Fruit fly (Drosophila melanogaster) whole organism: ENCODE results near the gene CG5708.

Experiments
- CG8478 ChIP-seq: fragments of >200 bp; optimal IDR thresholded peaks from 2 replicates; lab custom pipeline; 2018; ENCODE audit warnings: inconsistent platforms
- Dll ChIP-seq: fragments of >200 bp; optimal IDR thresholded peaks from 2 replicates; lab custom pipeline; 2017
- EcR ChIP-seq, 2 experiments: fragments of >200 bp; optimal IDR thresholded peaks; 2 replicates each; lab custom pipeline; 2017; ENCODE audit warnings: missing biosample characterization in 2 of 2, missing genetic modification characterization in 2 of 2, missing genetic modification reagents in 2 of 2
- pan ChIP-seq: fragments of >200 bp; optimal IDR thresholded peaks from 2 replicates; lab custom pipeline; 2017
- psq ChIP-seq: fragments of >200 bp; optimal IDR thresholded peaks from 2 replicates; lab custom pipeline; 2017
- usp ChIP-seq: fragments of >200 bp; optimal IDR thresholded peaks from 2 replicates; lab custom pipeline; 2017; ENCODE audit warnings: missing biosample characterization, missing genetic modification characterization, mixed read lengths

The CG5708 gene

dm6 chr2L:10206633-10207162, 19.9 kb downstream of the CG5708 start, which contains the start of gene Snx17:
Snx17 (minus strand) TSS chr2L:10206961.
- no peak for TF ChIP-seq Dll (lab: Kevin White, UChicago)
- TF ChIP-seq usp (GFP tag; lab: Kevin White, UChicago), result no peak
- no peak for TF ChIP-seq EcR (GFP tag; optimal IDR thresholded peaks at IDR 0.05; lab: Kevin White, UChicago)
- no peak for TF ChIP-seq pan (lab: Kevin White, UChicago)
- no peak for TF ChIP-seq CG8478
- no peak for TF ChIP-seq psq (lab: Kevin White, UChicago)

DNA sequence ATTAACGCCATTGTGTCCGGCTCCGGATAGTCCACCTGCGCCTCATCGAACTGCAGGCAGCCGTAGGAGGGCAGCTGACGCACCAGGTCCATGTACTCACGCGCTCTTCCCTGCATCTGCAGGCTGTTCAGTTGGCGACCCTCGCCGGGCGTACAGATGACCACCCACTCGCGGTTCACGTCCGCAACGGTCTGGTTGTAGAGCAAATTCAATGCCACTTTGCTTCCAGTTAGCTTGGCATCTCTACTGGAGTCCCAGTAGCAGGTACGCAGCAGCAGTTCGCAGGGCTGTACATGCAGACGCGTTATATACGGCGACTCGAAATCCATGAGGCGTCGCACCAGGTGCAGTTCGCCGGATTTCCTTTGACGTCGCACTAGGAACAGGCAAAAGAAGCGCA, 20.7 kb downstream of the CG5708 start:
- TF ChIP-seq Dll (lab: Kevin White, UChicago) (no peak), usp (GFP tag; lab: Kevin White, UChicago) (no peak), pan (lab: Kevin White, UChicago) (no peak), EcR (GFP tag; optimal IDR thresholded peaks at IDR 0.05; lab: Kevin White, UChicago) (no peak), psq (lab: Kevin White, UChicago) (no peak), CG8478 (no peak)

dm6 chr2L:10203933-10204509, 22.6 kb downstream of the CG5708 start, which contains the start of gene CG34159:
CG34159 (minus strand) TSS chr2L:10204317.
- TF ChIP-seq CG8478 (no peak), usp (GFP tag; lab: Kevin White, UChicago) (no peak), pan (lab: Kevin White, UChicago) (no peak), psq (lab: Kevin White, UChicago) (no peak), Dll (lab: Kevin White, UChicago) (no peak), EcR (GFP tag; optimal IDR thresholded peaks at IDR 0.05; lab: Kevin White, UChicago) (no peak)

DNA sequence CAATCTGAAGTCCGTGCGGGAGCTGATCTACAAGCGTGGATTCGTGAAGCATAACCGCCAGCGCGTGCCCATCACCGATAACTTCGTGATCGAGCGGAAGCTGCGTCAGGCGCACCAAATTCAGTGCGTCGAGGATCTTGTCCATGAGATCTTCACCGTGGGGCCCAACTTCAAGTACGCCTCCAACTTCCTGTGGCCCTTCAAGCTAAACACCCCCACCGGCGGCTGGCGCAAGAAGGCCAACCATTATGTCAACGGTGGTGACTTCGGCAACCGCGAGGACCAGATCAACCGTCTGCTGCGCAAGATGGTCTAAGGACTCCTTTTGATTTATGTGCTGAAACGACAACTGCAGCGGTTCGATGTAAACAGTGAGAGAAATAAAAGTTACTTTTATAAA, 24.9 kb downstream of the CG5708 start:
- TF ChIP-seq EcR (GFP tag; optimal IDR thresholded peaks at IDR 0.05; lab: Kevin White, UChicago), result no peak
- no peak for TF ChIP-seq CG8478

dm6 chr2L:10200847-10201246, 25.8 kb downstream of the CG5708 start, which contains the start of the genes Ripalpha and RpL7:
Ripalpha (minus strand) TSS chr2L:10200974.
RpL7 (plus strand) TSS chr2L:10201004.
- TF ChIP-seq psq (lab: Kevin White, UChicago), result no peak
- TF ChIP-seq pan (lab: Kevin White, UChicago), result no peak
- TF ChIP-seq EcR (GFP tag; optimal IDR thresholded peaks at IDR 0.05; lab: Kevin White, UChicago), result no peak
- no peak for TF ChIP-seq usp (GFP tag; lab: Kevin White, UChicago)
- no peak for TF ChIP-seq Dll (lab: Kevin White, UChicago)
- TF ChIP-seq CG8478, result no peak

DNA sequence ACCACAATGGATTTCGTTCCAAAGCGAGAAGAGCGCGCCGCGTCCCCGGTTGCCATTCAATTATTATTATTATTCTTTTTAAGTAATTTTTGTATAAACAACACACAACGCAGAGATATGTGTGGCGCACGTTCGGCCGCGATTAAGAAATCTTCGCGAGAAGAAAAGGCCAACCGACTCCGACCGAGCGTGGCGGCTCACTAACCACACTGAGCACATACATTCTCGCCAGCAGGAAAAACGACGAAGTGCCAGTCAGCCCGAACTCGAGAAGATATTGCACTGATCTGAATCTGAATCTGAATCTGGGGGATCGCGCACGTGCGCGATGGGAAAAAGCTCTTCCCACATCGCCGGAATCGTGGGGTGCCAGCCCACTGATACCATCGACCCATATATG, 27.7 kb downstream of the CG5708 start, which contains the start of gene Sur:
TSS of gene Sur (minus strand) at position 207 of the 400 bp plus-strand sequence.
- no peak for TF ChIP-seq usp (GFP tag; lab: Kevin White, UChicago)
- TF ChIP-seq psq (lab: Kevin White, UChicago), result no peak
- TF ChIP-seq pan (lab: Kevin White, UChicago), result no peak

dm6 chr2L:10191396-10191795, 35.2 kb downstream of the CG5708 start, which contains the start of gene Fum4:
Fum4 (minus strand) TSS chr2L:10191496.
- TF ChIP-seq CG8478 (no peak), EcR (GFP tag; optimal IDR thresholded peaks at IDR 0.05; lab: Kevin White, UChicago) (no peak), Dll (lab: Kevin White, UChicago) (no peak), usp (GFP tag; lab: Kevin White, UChicago) (no peak), psq (lab: Kevin White, UChicago) (no peak)

dm6 chr2L:10180182-10180779, 46.3 kb downstream of the CG5708 start, which contains the start of gene CG44153:
CG44153 (minus strand) TSS chr2L:10180256.
- no peak for TF ChIP-seq pan (lab: Kevin White, UChicago)
- no peak for TF ChIP-seq usp (GFP tag; lab: Kevin White, UChicago)
- no peak for TF ChIP-seq CG8478
- no peak for TF ChIP-seq psq (lab: Kevin White, UChicago)
- no peak for TF ChIP-seq Dll (lab: Kevin White, UChicago)
- TF ChIP-seq EcR (GFP tag; optimal IDR thresholded peaks at IDR 0.05; lab: Kevin White, UChicago), result no peak
